Worm (Caenorhabditis elegans) whole organism, L2 larva: ENCODE measurements around the gene R12B2.13.

ENCODE experiments used
- R02D3.7 ChIP-seq: fragments of 150-350 bp; optimal IDR thresholded peaks from 2 replicates; lab custom pipeline; 2014; ENCODE audit warnings: missing biosample characterization, missing genetic modification characterization
- ceh-82 ChIP-seq: fragments of 150-350 bp; optimal IDR thresholded peaks from 2 replicates; lab custom pipeline; 2014; ENCODE audit warnings: missing biosample characterization, missing genetic modification characterization

DNA sequence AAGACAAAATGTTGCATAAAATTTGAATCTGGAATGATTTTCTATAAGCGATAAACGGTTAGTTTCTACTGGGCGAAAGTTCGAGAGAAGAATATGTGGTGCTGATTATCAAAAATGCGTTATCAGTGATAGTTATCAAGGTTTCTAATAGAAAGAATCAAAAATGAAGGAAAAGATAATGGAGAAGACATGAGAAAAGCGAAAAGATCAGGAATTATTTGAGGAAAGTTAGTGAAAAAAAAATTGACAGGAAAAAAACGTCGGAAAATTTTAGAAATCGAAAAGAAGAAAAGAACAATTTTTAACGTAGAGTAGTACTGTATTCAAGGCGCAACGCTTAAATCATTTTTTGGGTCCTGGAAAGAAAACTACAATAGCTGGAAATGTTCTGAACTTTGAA lies 30.5 kb upstream of the R12B2.13 start, which contains the start of gene dnpp-1:
- TF ChIP-seq R02D3.7 (no peak), ceh-82 (no peak)
